Fruit fly (Drosophila melanogaster): ENCODE data around the gene CG14868.
A peak's percentile ranks its signal among the peaks of the same experiment; 100 is the strongest.

The CG14868 gene

DNA sequence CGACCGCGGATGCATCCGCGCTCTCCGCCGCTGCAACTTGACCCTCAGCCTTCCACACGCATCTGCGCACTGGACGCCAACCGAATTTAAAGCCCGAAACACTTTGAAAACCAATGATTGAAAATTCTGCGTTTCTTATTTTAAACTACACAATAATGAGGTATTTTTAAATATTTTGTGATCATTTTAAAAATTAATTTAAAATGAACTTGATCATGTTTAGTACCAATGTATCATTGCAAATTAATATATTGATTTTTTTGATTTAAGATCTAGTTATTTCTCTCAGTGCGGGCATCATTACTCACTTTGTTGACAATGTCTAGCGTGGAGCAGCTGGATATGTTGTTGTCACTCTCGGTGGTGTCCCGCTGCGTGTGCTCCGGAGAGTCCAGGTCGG is 2.9 kb downstream of the CG14868 start:
- no peak for TF ChIP-seq CG13204 (GFP tag; optimal IDR thresholded peaks at IDR 0.05)
- TF ChIP-seq CG34367 (tag; optimal IDR thresholded peaks at IDR 0.05): no peak
- peak; percentile 55 for TF ChIP-seq CG17806 (tag; optimal IDR thresholded peaks at IDR 0.05)
- no peak for TF ChIP-seq CG8159 (tag; optimal IDR thresholded peaks at IDR 0.05)
- no peak for TF ChIP-seq fd96Ca (GFP tag; IDR thresholded peaks at IDR 0.05)
- TF ChIP-seq CG15710 (tag; optimal IDR thresholded peaks at IDR 0.05): peak; percentile 32
- TF ChIP-seq Ets98B (GFP tag; IDR thresholded peaks at IDR 0.05): peak; percentile 41
- no peak for TF ChIP-seq rn (GFP tag; IDR thresholded peaks at IDR 0.05)
- TF ChIP-seq gl (tag; optimal IDR thresholded peaks at IDR 0.05): no peak
- no peak for TF ChIP-seq CG10348 (GFP tag; IDR thresholded peaks at IDR 0.05)
- TF ChIP-seq CG9948 (tag; optimal IDR thresholded peaks at IDR 0.05): peak; percentile 43
- no peak for TF ChIP-seq EcR (GFP tag; optimal IDR thresholded peaks at IDR 0.05)
- no peak for TF ChIP-seq CG14655 (GFP tag; optimal IDR thresholded peaks at IDR 0.05)
- TF ChIP-seq CG12605 (GFP tag; IDR thresholded peaks at IDR 0.05): peak; percentile 46; the same call in 1 of the 2 replicates
- peak; percentile 62; the same call in 1 of the 2 replicates for TF ChIP-seq CG32121 (GFP tag; IDR thresholded peaks at IDR 0.05)
- TF ChIP-seq Pif1A (GFP tag; optimal IDR thresholded peaks at IDR 0.05): no peak
- TF ChIP-seq Snoo (tag; optimal IDR thresholded peaks at IDR 0.05): peak; percentile 19
- TF ChIP-seq D1 (tag; optimal IDR thresholded peaks at IDR 0.05): no peak
- TF ChIP-seq CG4496 (GFP tag; IDR thresholded peaks at IDR 0.05): peak; percentile 76; the same call in 2 of the 3 replicates
- no peak for TF ChIP-seq Pif1B (GFP tag; optimal IDR thresholded peaks at IDR 0.05)
- TF ChIP-seq CG8301 (tag; optimal IDR thresholded peaks at IDR 0.05): no peak

dm6 chr3R:15363608-15364007 is 6.1 kb downstream of the CG14868 start, which contains the start of gene CG6171:
Gene CG6171, minus strand, starts transcription at chr3R:15363857.
- no peak for TF ChIP-seq D1 (tag; optimal IDR thresholded peaks at IDR 0.05)
- no peak for TF ChIP-seq CG17806 (tag; optimal IDR thresholded peaks at IDR 0.05)
- no peak for TF ChIP-seq Ets98B (GFP tag; IDR thresholded peaks at IDR 0.05)
- TF ChIP-seq EcR (GFP tag; optimal IDR thresholded peaks at IDR 0.05): no peak
- no peak for TF ChIP-seq CG12605 (GFP tag; IDR thresholded peaks at IDR 0.05)
- TF ChIP-seq CG8301 (tag; optimal IDR thresholded peaks at IDR 0.05): no peak
- TF ChIP-seq Snoo (tag; optimal IDR thresholded peaks at IDR 0.05): no peak
- no peak for TF ChIP-seq gl (tag; optimal IDR thresholded peaks at IDR 0.05)
- TF ChIP-seq CG14655 (GFP tag; optimal IDR thresholded peaks at IDR 0.05): no peak
- no peak for TF ChIP-seq CG32121 (GFP tag; IDR thresholded peaks at IDR 0.05)
- no peak for TF ChIP-seq fd96Ca (GFP tag; IDR thresholded peaks at IDR 0.05)
- TF ChIP-seq Pif1A (GFP tag; optimal IDR thresholded peaks at IDR 0.05): no peak
- no peak for TF ChIP-seq CG10348 (GFP tag; IDR thresholded peaks at IDR 0.05)
- no peak for TF ChIP-seq CG15710 (tag; optimal IDR thresholded peaks at IDR 0.05)
- no peak for TF ChIP-seq CG13204 (GFP tag; optimal IDR thresholded peaks at IDR 0.05)
- TF ChIP-seq CG34367 (tag; optimal IDR thresholded peaks at IDR 0.05): no peak
- no peak for TF ChIP-seq CG8159 (tag; optimal IDR thresholded peaks at IDR 0.05)
- no peak for TF ChIP-seq CG9948 (tag; optimal IDR thresholded peaks at IDR 0.05)
- TF ChIP-seq Pif1B (GFP tag; optimal IDR thresholded peaks at IDR 0.05): no peak
- TF ChIP-seq rn (GFP tag; IDR thresholded peaks at IDR 0.05): no peak

DNA sequence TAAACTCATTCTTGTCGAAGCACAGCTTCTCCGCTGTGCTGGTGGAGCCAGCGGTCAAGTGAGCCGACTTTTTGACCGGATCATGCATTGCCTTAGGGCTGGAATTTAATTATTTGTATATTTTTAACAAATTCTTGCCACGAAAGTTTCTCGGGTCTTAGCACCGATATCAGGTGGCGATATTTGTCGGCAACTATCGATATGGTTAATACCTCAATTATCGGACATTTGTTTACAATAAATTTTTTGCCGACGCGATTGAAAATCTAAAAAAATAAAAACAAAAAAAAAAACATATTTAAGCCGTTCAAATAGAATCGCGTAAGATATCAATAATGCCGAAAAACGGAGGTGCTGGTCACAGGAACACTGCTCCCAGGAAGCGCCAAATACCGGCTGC is 8.3 kb downstream of the CG14868 start, which contains the start of the genes Cog2 and Trax:
Cog2 (minus strand) TSS at position 168 of the 400 bp plus-strand sequence.
Trax (plus strand) TSS at position 203 of the 400 bp plus-strand sequence.
- no peak for TF ChIP-seq CG9948 (tag; optimal IDR thresholded peaks at IDR 0.05)
- no peak for TF ChIP-seq D1 (tag; optimal IDR thresholded peaks at IDR 0.05)
- peak; percentile 19; the same call in 1 of the 2 replicates for TF ChIP-seq CG32121 (GFP tag; IDR thresholded peaks at IDR 0.05)

DNA sequence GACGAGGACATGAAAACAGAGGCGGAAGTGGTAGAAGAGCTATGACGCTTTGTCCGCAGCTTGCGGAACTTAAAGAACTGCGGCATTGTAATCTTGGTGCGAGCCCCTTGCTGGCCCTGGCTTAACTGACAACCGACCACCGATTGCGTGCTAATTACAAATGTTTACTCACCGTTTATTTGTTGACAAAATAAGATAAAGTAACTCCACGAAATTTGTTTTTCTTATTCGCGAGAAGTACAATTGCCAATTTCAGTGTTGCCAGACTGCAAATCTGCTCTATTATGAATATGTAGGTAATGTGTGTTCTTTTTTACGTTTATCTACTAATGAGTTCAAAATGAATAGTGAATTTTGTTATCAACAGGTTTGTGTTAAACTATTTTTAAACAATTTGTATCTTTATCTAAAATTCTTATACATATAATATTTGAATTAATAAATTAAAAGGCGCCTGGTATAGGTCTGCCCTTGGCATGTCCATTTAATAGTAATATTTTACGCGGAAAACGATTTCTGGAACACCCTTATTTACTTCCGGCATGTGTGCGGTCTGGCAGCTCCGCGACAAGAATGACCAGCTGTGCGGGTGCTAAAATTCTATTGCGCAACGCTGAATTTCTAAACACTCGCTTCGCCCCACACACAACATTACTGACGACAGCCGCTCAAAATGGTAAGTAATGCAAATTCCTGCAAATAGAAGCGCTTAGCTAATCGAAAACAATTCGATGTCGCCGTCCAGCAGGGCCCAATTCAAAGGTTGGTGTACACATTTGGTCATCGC is 12.9 kb downstream of the CG14868 start, which contains the start of the genes Atg4b and Hibch:
Atg4b (minus strand) TSS at position 280 of the 787 bp plus-strand sequence.
Hibch (plus strand) TSS at position 585 of the 787 bp plus-strand sequence.
- TF ChIP-seq Pif1A (GFP tag; optimal IDR thresholded peaks at IDR 0.05) (no peak), CG17806 (tag; optimal IDR thresholded peaks at IDR 0.05) (peak; percentile 83), CG14655 (GFP tag; optimal IDR thresholded peaks at IDR 0.05) (no peak), CG12605 (GFP tag; IDR thresholded peaks at IDR 0.05) (0 out of 2 replicates have a peak, but pooled peaks have one; percentile 26), CG9948 (tag; optimal IDR thresholded peaks at IDR 0.05) (peak; percentile 77), CG32121 (GFP tag; IDR thresholded peaks at IDR 0.05) (peak; percentile 72), fd96Ca (GFP tag; IDR thresholded peaks at IDR 0.05) (peak; percentile 75; the same call in 2 of the 3 replicates), rn (GFP tag; IDR thresholded peaks at IDR 0.05) (peak; percentile 46; the same call in 1 of the 2 replicates), CG10348 (GFP tag; IDR thresholded peaks at IDR 0.05) (0 out of 2 replicates have a peak, but pooled peaks have one; percentile 20), CG8301 (tag; optimal IDR thresholded peaks at IDR 0.05) (no peak), Snoo (tag; optimal IDR thresholded peaks at IDR 0.05) (peak; percentile 63), CG15710 (tag; optimal IDR thresholded peaks at IDR 0.05) (peak; percentile 84), CG34367 (tag; optimal IDR thresholded peaks at IDR 0.05) (peak; percentile 68), CG13204 (GFP tag; optimal IDR thresholded peaks at IDR 0.05) (no peak), Ets98B (GFP tag; IDR thresholded peaks at IDR 0.05) (peak; percentile 75), EcR (GFP tag; optimal IDR thresholded peaks at IDR 0.05) (peak; percentile 17), gl (tag; optimal IDR thresholded peaks at IDR 0.05) (peak; percentile 55), D1 (tag; optimal IDR thresholded peaks at IDR 0.05) (no peak), Pif1B (GFP tag; optimal IDR thresholded peaks at IDR 0.05) (no peak), CG8159 (tag; optimal IDR thresholded peaks at IDR 0.05) (peak; percentile 89), CG4496 (GFP tag; IDR thresholded peaks at IDR 0.05) (peak; percentile 81)

DNA sequence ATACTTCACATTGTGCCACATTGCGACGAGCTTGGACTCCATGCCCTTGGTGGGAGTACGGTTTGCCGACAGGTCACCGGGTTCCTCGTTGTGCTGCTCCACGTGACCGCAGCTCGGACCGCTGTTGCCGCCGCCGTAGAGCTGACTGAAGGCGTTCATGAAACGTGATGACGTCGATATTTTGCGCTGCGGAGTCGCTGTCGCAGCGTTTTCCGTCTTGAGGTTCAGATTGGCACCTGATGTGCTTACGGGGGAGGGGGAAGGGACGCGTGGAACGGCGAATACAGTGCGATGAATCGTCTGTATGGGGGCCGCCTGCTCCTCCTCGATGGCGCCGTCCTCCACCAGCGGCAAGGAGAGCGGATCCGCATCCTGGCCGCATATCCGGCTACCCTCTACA is 13.6 kb downstream of the CG14868 start:
- TF ChIP-seq CG4496 (GFP tag; IDR thresholded peaks at IDR 0.05) (no peak), CG12605 (GFP tag; IDR thresholded peaks at IDR 0.05) (no peak), CG32121 (GFP tag; IDR thresholded peaks at IDR 0.05) (no peak), Pif1A (GFP tag; optimal IDR thresholded peaks at IDR 0.05) (no peak), Ets98B (GFP tag; IDR thresholded peaks at IDR 0.05) (no peak), CG8301 (tag; optimal IDR thresholded peaks at IDR 0.05) (no peak), CG10348 (GFP tag; IDR thresholded peaks at IDR 0.05) (no peak), CG17806 (tag; optimal IDR thresholded peaks at IDR 0.05) (no peak), CG8159 (tag; optimal IDR thresholded peaks at IDR 0.05) (no peak), CG9948 (tag; optimal IDR thresholded peaks at IDR 0.05) (no peak), CG14655 (GFP tag; optimal IDR thresholded peaks at IDR 0.05) (no peak), CG34367 (tag; optimal IDR thresholded peaks at IDR 0.05) (no peak), CG15710 (tag; optimal IDR thresholded peaks at IDR 0.05) (no peak), CG13204 (GFP tag; optimal IDR thresholded peaks at IDR 0.05) (no peak), gl (tag; optimal IDR thresholded peaks at IDR 0.05) (no peak), EcR (GFP tag; optimal IDR thresholded peaks at IDR 0.05) (no peak), fd96Ca (GFP tag; IDR thresholded peaks at IDR 0.05) (no peak), D1 (tag; optimal IDR thresholded peaks at IDR 0.05) (no peak)
